Worm (Caenorhabditis elegans) whole organism, late embryonic: ENCODE results near the gene F19C6.4.

ENCODE experiments used
- K02D7.2 ChIP-seq: sonication (generic microtip); optimal IDR thresholded peaks from 2 replicates; lab custom pipeline; 2017; ENCODE audit warnings: mild to moderate bottlenecking, missing genetic modification characterization, missing compliant biosample characterization
- K09A11.1 ChIP-seq: sonication (generic microtip); optimal IDR thresholded peaks from 2 replicates; lab custom pipeline; 2017; ENCODE audit warnings: antibody characterized with exemption, mild to moderate bottlenecking, missing genetic modification characterization, missing compliant biosample characterization; ENCODE audit not compliant: insufficient read depth
- T23F11.4 ChIP-seq: fragments of 200-800 bp; sonication (Bioruptor generic); optimal IDR thresholded peaks from 2 replicates; lab custom pipeline; 2018; ENCODE audit warnings: mild to moderate bottlenecking, missing genetic modification characterization, missing compliant biosample characterization
- ama-1 ChIP-seq: fragments of 150-350 bp; optimal IDR thresholded peaks from 2 replicates; lab custom pipeline; 2014
- ceh-14 ChIP-seq: sonication (generic microtip); optimal IDR thresholded peaks from 2 replicates; lab custom pipeline; 2016; ENCODE audit warnings: missing genotype, missing genetic modification characterization, missing compliant biosample characterization
- ceh-19 ChIP-seq: fragments of 200-800 bp; sonication (Bioruptor generic); optimal IDR thresholded peaks from 2 replicates; lab custom pipeline; 2018; ENCODE audit warnings: mild to moderate bottlenecking, missing genetic modification characterization, missing compliant biosample characterization
- ceh-2 ChIP-seq: sonication (generic microtip); optimal IDR thresholded peaks from 2 replicates; lab custom pipeline; 2016; ENCODE audit warnings: missing genotype, missing genetic modification characterization, missing compliant biosample characterization
- ceh-22 ChIP-seq: sonication (generic microtip); optimal IDR thresholded peaks from 2 replicates; lab custom pipeline; 2017; ENCODE audit warnings: missing biosample characterization, missing genetic modification characterization
- ceh-48 ChIP-seq: sonication (generic microtip); optimal IDR thresholded peaks from 2 replicates; lab custom pipeline; 2016; ENCODE audit warnings: missing genetic modification characterization, inconsistent platforms, missing compliant biosample characterization
- ceh-6 ChIP-seq: fragments of 200-800 bp; sonication (Bioruptor generic); optimal IDR thresholded peaks from 2 replicates; lab custom pipeline; 2018; ENCODE audit warnings: mild to moderate bottlenecking, missing genetic modification characterization, missing compliant biosample characterization
- ceh-9 ChIP-seq: sonication (generic microtip); optimal IDR thresholded peaks from 2 replicates; lab custom pipeline; 2016; ENCODE audit warnings: mild to moderate bottlenecking, missing genetic modification characterization, inconsistent platforms, missing compliant biosample characterization
- che-1 ChIP-seq: sonication (generic microtip); optimal IDR thresholded peaks from 2 replicates; lab custom pipeline; 2016; ENCODE audit warnings: mild to moderate bottlenecking, missing genetic modification characterization, missing compliant biosample characterization
- elt-2 ChIP-seq: sonication (generic microtip); optimal IDR thresholded peaks from 2 replicates; lab custom pipeline; 2016; ENCODE audit warnings: missing genetic modification reagents, missing genetic modification characterization, missing compliant biosample characterization
- elt-4 ChIP-seq: sonication (generic microtip); optimal IDR thresholded peaks from 2 replicates; lab custom pipeline; 2016; ENCODE audit warnings: missing genetic modification characterization, missing compliant biosample characterization
- eyg-1 ChIP-seq: sonication (generic microtip); optimal IDR thresholded peaks from 2 replicates; lab custom pipeline; 2016; ENCODE audit warnings: missing genotype, missing genetic modification characterization, missing compliant biosample characterization
- hlh-6 ChIP-seq: sonication (generic microtip); optimal IDR thresholded peaks from 2 replicates; lab custom pipeline; 2016; ENCODE audit warnings: missing genotype, missing genetic modification characterization, missing compliant biosample characterization
- madf-2 ChIP-seq: sonication (generic microtip); optimal IDR thresholded peaks from 2 replicates; lab custom pipeline; 2017; ENCODE audit warnings: missing genetic modification characterization, missing compliant biosample characterization
- mec-3 ChIP-seq: sonication (generic microtip); optimal IDR thresholded peaks from 2 replicates; lab custom pipeline; 2016; ENCODE audit warnings: borderline replicate concordance, missing genetic modification characterization, missing compliant biosample characterization
- nfya-1 ChIP-seq: sonication (generic microtip); optimal IDR thresholded peaks from 2 replicates; lab custom pipeline; 2017; ENCODE audit warnings: missing genetic modification characterization, mild to moderate bottlenecking, missing compliant biosample characterization, antibody characterized with exemption, moderate library complexity
- nhr-11 ChIP-seq: fragments of 150-350 bp; optimal IDR thresholded peaks from 2 replicates; lab custom pipeline; 2014; ENCODE audit warnings: missing biosample characterization, missing genetic modification characterization
- nhr-232 ChIP-seq: sonication (generic microtip); optimal IDR thresholded peaks from 2 replicates; lab custom pipeline; 2016; ENCODE audit warnings: missing genetic modification characterization, missing compliant biosample characterization
- npax-4 ChIP-seq: sonication (generic microtip); optimal IDR thresholded peaks from 2 replicates; lab custom pipeline; 2016; ENCODE audit warnings: missing genetic modification characterization, missing compliant biosample characterization
- odd-2 ChIP-seq: sonication (generic microtip); optimal IDR thresholded peaks from 2 replicates; lab custom pipeline; 2017; ENCODE audit warnings: antibody characterized with exemption, mild to moderate bottlenecking, missing genetic modification characterization, missing compliant biosample characterization
- pax-1 ChIP-seq: fragments of 150-350 bp; optimal IDR thresholded peaks from 2 replicates; lab custom pipeline; 2014; ENCODE audit warnings: missing biosample characterization, missing genetic modification characterization
- pha-2 ChIP-seq: sonication (generic microtip); optimal IDR thresholded peaks from 2 replicates; lab custom pipeline; 2017; ENCODE audit warnings: mild to moderate bottlenecking, missing genetic modification characterization, missing compliant biosample characterization
- pha-4 ChIP-seq: fragments of 150-350 bp; optimal IDR thresholded peaks from 2 replicates; lab custom pipeline; 2018; ENCODE audit warnings: missing biosample characterization, missing genetic modification reagents, missing genetic modification characterization
- pros-1 ChIP-seq: fragments of 150-350 bp; optimal IDR thresholded peaks from 2 replicates; lab custom pipeline; 2014; ENCODE audit warnings: missing biosample characterization, missing genetic modification reagents, missing genetic modification characterization
- ref-2 ChIP-seq: sonication (generic microtip); optimal IDR thresholded peaks from 2 replicates; lab custom pipeline; 2016; ENCODE audit warnings: missing genetic modification characterization, missing compliant biosample characterization
- sox-2 ChIP-seq: fragments of 200-800 bp; sonication (Bioruptor generic); IDR thresholded peaks from 2 replicates; pipeline ENCODE4 v1.3.6; 2022; ENCODE audit warnings: missing genetic modification reagents, missing genetic modification characterization, missing compliant biosample characterization
- sox-4 ChIP-seq: sonication (generic microtip); optimal IDR thresholded peaks from 2 replicates; lab custom pipeline; 2017; ENCODE audit warnings: mild to moderate bottlenecking, missing genetic modification characterization, inconsistent platforms, missing compliant biosample characterization
- tbx-2 ChIP-seq: sonication (generic microtip); optimal IDR thresholded peaks from 2 replicates; lab custom pipeline; 2016; ENCODE audit warnings: missing genetic modification characterization, missing compliant biosample characterization
- ttx-3 ChIP-seq: sonication (generic microtip); optimal IDR thresholded peaks from 2 replicates; lab custom pipeline; 2016; ENCODE audit warnings: missing genetic modification reagents, missing genetic modification characterization, missing compliant biosample characterization
- unc-3 ChIP-seq, 2 experiments: fragments of 200-800 bp in 1 of 2; sonication (Bioruptor generic) in 1 of 2; sonication (generic microtip) in 1 of 2; conservative IDR thresholded peaks in 1 of 2; optimal IDR thresholded peaks in 1 of 2; 2 replicates each; pipeline versions ENCODE4 v1.3.6 to Lab custom; 2016 to 2022; ENCODE audit warnings: missing compliant biosample characterization in 2 of 2, missing genetic modification characterization in 2 of 2, missing genetic modification reagents in 1 of 2
- ztf-16 ChIP-seq: sonication (generic microtip); optimal IDR thresholded peaks from 2 replicates; lab custom pipeline; 2017; ENCODE audit warnings: missing genetic modification characterization, missing compliant biosample characterization

The F19C6.4 gene

ce11 chrX:10026347-10026746, 8.5 kb upstream of the F19C6.4 start (continued):
- TF ChIP-seq mec-3 (tag; lab: Kevin White, UChicago) (no peak), pha-4 (no peak), odd-2 (tag; lab: Kevin White, UChicago) (no peak), pros-1 (no peak), nfya-1 (tag; lab: Kevin White, UChicago) (peak; percentile 5), ref-2 (peak; percentile 33), ceh-19 (GFP tag; lab: Kevin White, UChicago) (no peak), npax-4 (tag; lab: Kevin White, UChicago) (no peak), tbx-2 (tag; lab: Kevin White, UChicago) (peak; percentile 10), pax-1 (peak; percentile 91), ceh-2 (tag; lab: Kevin White, UChicago) (no peak), ceh-6 (GFP tag; lab: Kevin White, UChicago) (no peak), ceh-22 (tag; lab: Kevin White, UChicago) (no peak)
- TF ChIP-seq, all 69 proteins: peak for 12

ce11 chrX:10022016-10022415, 4.2 kb upstream of the F19C6.4 start, which contains the start of gene F42G10.1:
F42G10.1 (minus strand) TSS chrX:10022166.
- TF ChIP-seq eyg-1 (tag; lab: Kevin White, UChicago) = no peak
- TF ChIP-seq pax-1 = no peak
- TF ChIP-seq ztf-16 (tag; lab: Kevin White, UChicago) = no peak
- TF ChIP-seq K02D7.2 = no peak
- TF ChIP-seq odd-2 (tag; lab: Kevin White, UChicago) = no peak
- TF ChIP-seq ceh-22 (tag; lab: Kevin White, UChicago) = no peak
- no peak for TF ChIP-seq madf-2
- no peak for TF ChIP-seq elt-2
- TF ChIP-seq ttx-3 = no peak

DNA sequence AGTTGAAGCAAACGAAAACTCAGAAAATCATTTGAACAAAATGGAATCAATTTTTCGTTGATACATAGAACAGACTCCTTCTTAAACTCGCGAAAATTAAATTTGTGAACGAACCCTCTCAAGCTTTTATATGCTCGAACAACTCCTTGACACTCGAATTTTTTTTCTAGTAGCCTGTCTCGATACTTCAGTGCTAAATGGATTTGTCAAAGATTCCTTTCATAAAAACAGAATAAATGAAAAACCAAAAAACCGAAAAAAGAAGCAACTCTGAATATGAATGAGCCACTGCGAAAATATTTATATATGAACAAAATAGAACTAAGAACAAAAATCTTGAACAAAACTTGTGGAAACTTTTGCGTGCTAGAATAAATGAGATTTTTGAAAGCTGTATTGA, 7.8 kb downstream of the F19C6.4 start:
- TF ChIP-seq nhr-11 (tag; lab: Kevin White, UChicago) (no peak), tbx-2 (tag; lab: Kevin White, UChicago) (no peak)

DNA sequence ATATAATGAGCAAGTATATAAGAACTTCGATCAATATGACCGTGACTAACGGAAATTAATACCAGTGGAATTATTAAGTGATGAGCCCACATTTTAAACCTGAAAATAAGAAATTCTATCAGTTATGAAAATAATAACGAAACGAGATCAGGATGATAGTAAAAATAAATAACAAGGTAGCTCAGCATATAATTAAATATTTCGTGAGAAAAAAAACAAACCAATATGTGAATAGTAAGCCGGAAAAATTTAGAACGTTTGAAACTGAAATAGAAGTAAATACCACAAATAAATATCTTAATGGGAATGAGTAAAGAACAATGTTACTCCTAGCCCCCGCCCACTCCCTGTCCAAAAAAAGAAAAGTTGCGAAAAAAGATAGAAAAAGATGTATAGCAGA, 9.2 kb downstream of the F19C6.4 start, which contains the start of gene F19C6.3:
TSS of gene F19C6.3 (minus strand) at position 101 of the 400 bp plus-strand sequence.
- no peak for TF ChIP-seq sox-4 (tag; lab: Kevin White, UChicago)
- no peak for TF ChIP-seq ref-2
- no peak for TF ChIP-seq tbx-2 (tag; lab: Kevin White, UChicago)
- no peak for TF ChIP-seq ceh-2 (tag; lab: Kevin White, UChicago)
- no peak for TF ChIP-seq hlh-6 (tag; lab: Kevin White, UChicago)
- no peak for TF ChIP-seq nhr-232
- no peak for TF ChIP-seq unc-3 (GFP tag; conservative IDR thresholded peaks at IDR 0.05; lab: Robert Waterston, UW)
- TF ChIP-seq unc-3 (tag; optimal IDR thresholded peaks at IDR 0.05; lab: Kevin White, UChicago) = no peak
- TF ChIP-seq ceh-48 (tag; lab: Kevin White, UChicago) = no peak
- TF ChIP-seq eyg-1 (tag; lab: Kevin White, UChicago) = no peak
- TF ChIP-seq ceh-9 (tag; lab: Kevin White, UChicago) = no peak
- TF ChIP-seq ama-1 = no peak
- TF ChIP-seq ceh-14 (tag; lab: Kevin White, UChicago) = no peak
- TF ChIP-seq K09A11.1 (tag; lab: Kevin White, UChicago) = no peak
- no peak for TF ChIP-seq sox-2 (GFP tag; lab: Robert Waterston, UW)
- TF ChIP-seq che-1 (tag; lab: Kevin White, UChicago) = no peak
- no peak for TF ChIP-seq pha-2 (tag; lab: Kevin White, UChicago)
- TF ChIP-seq odd-2 (tag; lab: Kevin White, UChicago) = no peak
- TF ChIP-seq ttx-3 = no peak

- TF ChIP-seq elt-4 (tag; lab: Kevin White, UChicago) = no peak
- TF ChIP-seq ceh-2 (tag; lab: Kevin White, UChicago) = no peak
- no peak for TF ChIP-seq T23F11.4
These were observed 17.2 kb downstream of the F19C6.4 start, which contains the start of gene F19C6.2 for ce11 chrX:10000635-10001034. F19C6.2 (plus strand) TSS chrX:10000935.
